Fruit fly (Drosophila melanogaster) whole organism, embryonic: Measurements from ENCODE around the gene CG42820.

Experiments used
- Atf-2 ChIP-seq: fragments of 200-800 bp; sonication (Bioruptor generic); optimal IDR thresholded peaks from 2 replicates; lab custom pipeline; 2016; ENCODE audit warnings: missing biosample characterization, missing genetic modification characterization
- Awh ChIP-seq: fragments of 200-800 bp; sonication (Bioruptor generic); IDR thresholded peaks from 2 replicates; pipeline ENCODE4, ENCODE4 v1.3.6; 2022; ENCODE audit warnings: missing biosample characterization, missing genetic modification characterization
- CG11398 ChIP-seq: fragments of 200-800 bp; sonication (Bioruptor generic); optimal IDR thresholded peaks from 2 replicates; lab custom pipeline; 2016; ENCODE audit warnings: missing biosample characterization, missing genetic modification characterization
- CG11456 ChIP-seq: fragments of 200-800 bp; sonication (Bioruptor generic); IDR thresholded peaks from 3 replicates; pipeline ENCODE4 v1.3.6; 2022; ENCODE audit warnings: missing biosample characterization, missing genetic modification characterization
- CG12155 ChIP-seq: fragments of 200-800 bp; sonication (Bioruptor generic); optimal IDR thresholded peaks from 3 replicates; lab custom pipeline; 2016; ENCODE audit warnings: missing biosample characterization, missing genetic modification characterization
- CG13894 ChIP-seq: fragments of 200-800 bp; sonication (Bioruptor generic); optimal IDR thresholded peaks from 3 replicates; lab custom pipeline; 2018; ENCODE audit warnings: missing biosample characterization, mild to moderate bottlenecking, missing genetic modification characterization, moderate library complexity
- CG18476 ChIP-seq: fragments of 200-800 bp; sonication (Bioruptor generic); optimal IDR thresholded peaks from 2 replicates; lab custom pipeline; 2016; ENCODE audit warnings: missing biosample characterization, mild to moderate bottlenecking, missing genetic modification characterization
- CG2116 ChIP-seq: fragments of 200-800 bp; sonication (Bioruptor generic); optimal IDR thresholded peaks from 3 replicates; lab custom pipeline; 2018; ENCODE audit warnings: missing biosample characterization, mild to moderate bottlenecking, missing genetic modification characterization
- CG30403 ChIP-seq: fragments of 200-800 bp; sonication (Bioruptor generic); optimal IDR thresholded peaks from 3 replicates; lab custom pipeline; 2016; ENCODE audit warnings: missing biosample characterization, missing genetic modification characterization
- CG31388 ChIP-seq: fragments of 200-800 bp; sonication (Bioruptor generic); optimal IDR thresholded peaks from 2 replicates; lab custom pipeline; 2016; ENCODE audit warnings: missing biosample characterization, missing genetic modification characterization
- CG3163 ChIP-seq: fragments of 200-800 bp; sonication (Bioruptor generic); optimal IDR thresholded peaks from 3 replicates; lab custom pipeline; 2016; ENCODE audit warnings: missing biosample characterization, missing genetic modification characterization
- CG3726 ChIP-seq: fragments of 200-800 bp; sonication (Bioruptor generic); IDR thresholded peaks from 3 replicates; pipeline ENCODE4, ENCODE4 v1.3.6; 2022; ENCODE audit warnings: missing biosample characterization, missing genetic modification characterization
- CG3995 ChIP-seq: fragments of 200-800 bp; sonication (Bioruptor generic); optimal IDR thresholded peaks from 3 replicates; lab custom pipeline; 2016; ENCODE audit warnings: missing biosample characterization, missing genetic modification characterization
- CG43689 ChIP-seq: fragments of 200-800 bp; sonication (Bioruptor generic); IDR thresholded peaks from 2 replicates; pipeline ENCODE4 v1.3.6; 2022; ENCODE audit warnings: missing biosample characterization, missing genetic modification characterization
- CG7839 ChIP-seq: fragments of 200-800 bp; sonication (Bioruptor generic); optimal IDR thresholded peaks from 3 replicates; lab custom pipeline; 2018; ENCODE audit warnings: missing biosample characterization, mild to moderate bottlenecking, missing genetic modification characterization, moderate library complexity
- CG7928 ChIP-seq: fragments of 200-800 bp; sonication (Bioruptor generic); optimal IDR thresholded peaks from 2 replicates; lab custom pipeline; 2017; ENCODE audit warnings: missing biosample characterization, mild to moderate bottlenecking, missing genetic modification characterization
- CTCF ChIP-seq: fragments of 200-800 bp; sonication (Bioruptor generic); optimal IDR thresholded peaks from 2 replicates; lab custom pipeline; 2017; ENCODE audit warnings: missing biosample characterization, mild to moderate bottlenecking, missing genetic modification characterization, moderate library complexity
- CoRest ChIP-seq: fragments of 200-800 bp; sonication (Bioruptor generic); optimal IDR thresholded peaks from 3 replicates; lab custom pipeline; 2018; ENCODE audit warnings: missing biosample characterization, mild to moderate bottlenecking, missing genetic modification characterization, moderate library complexity
- Dek ChIP-seq: fragments of 200-800 bp; sonication (Bioruptor generic); optimal IDR thresholded peaks from 3 replicates; lab custom pipeline; 2019; ENCODE audit warnings: missing biosample characterization, mild to moderate bottlenecking, missing genetic modification characterization, moderate library complexity
- Ets65A ChIP-seq: fragments of 200-800 bp; sonication (Bioruptor generic); peaks from one replicate; lab custom pipeline; 2016; ENCODE audit warnings: missing biosample characterization, missing genetic modification characterization
- HLH4C ChIP-seq: fragments of 200-800 bp; sonication (Bioruptor generic); IDR thresholded peaks from 3 replicates; pipeline ENCODE4 v1.3.6; 2022; ENCODE audit warnings: missing biosample characterization, missing genetic modification characterization; ENCODE audit not compliant: partially characterized antibody
- Lim3 ChIP-seq: fragments of 200-800 bp; sonication (Bioruptor generic); IDR thresholded peaks from 2 replicates; pipeline ENCODE4 v1.3.6; 2022; ENCODE audit warnings: missing biosample characterization, missing genetic modification characterization
- MTF-1 ChIP-seq: fragments of 200-800 bp; sonication (Bioruptor generic); optimal IDR thresholded peaks from 2 replicates; lab custom pipeline; 2018; ENCODE audit warnings: missing biosample characterization, mild to moderate bottlenecking, missing genetic modification characterization, borderline replicate concordance
- Max ChIP-seq: fragments of 200-800 bp; sonication (Bioruptor generic); optimal IDR thresholded peaks from 2 replicates; lab custom pipeline; 2016; ENCODE audit warnings: missing biosample characterization, mild to moderate bottlenecking, missing genetic modification characterization
- Med ChIP-seq: fragments of 200-800 bp; sonication (Bioruptor generic); peaks from one replicate; lab custom pipeline; 2016; ENCODE audit warnings: missing biosample characterization, missing genetic modification characterization, mild to moderate bottlenecking, inconsistent platforms, moderate library complexity
- Myb ChIP-seq: fragments of 200-800 bp; sonication (Bioruptor generic); optimal IDR thresholded peaks from 2 replicates; lab custom pipeline; 2016; ENCODE audit warnings: missing biosample characterization, missing genetic modification characterization
- Neu2 ChIP-seq: fragments of 200-800 bp; sonication (Bioruptor generic); optimal IDR thresholded peaks from 3 replicates; lab custom pipeline; 2016; ENCODE audit warnings: missing biosample characterization, missing genetic modification characterization, borderline replicate concordance
- Six4 ChIP-seq: fragments of 200-800 bp; sonication (Bioruptor generic); optimal IDR thresholded peaks from 2 replicates; lab custom pipeline; 2016; ENCODE audit warnings: missing biosample characterization, missing genetic modification characterization
- Spps ChIP-seq: fragments of 200-800 bp; sonication (Bioruptor generic); optimal IDR thresholded peaks from 2 replicates; lab custom pipeline; 2018; ENCODE audit warnings: missing biosample characterization, mild to moderate bottlenecking, missing genetic modification characterization
- TFAM ChIP-seq: fragments of 200-800 bp; sonication (Bioruptor generic); optimal IDR thresholded peaks from 2 replicates; lab custom pipeline; 2017; ENCODE audit warnings: missing biosample characterization, missing genetic modification characterization, inconsistent platforms
- Vsx1 ChIP-seq: fragments of 200-800 bp; sonication (Bioruptor generic); optimal IDR thresholded peaks from 2 replicates; lab custom pipeline; 2017; ENCODE audit warnings: missing biosample characterization, mild to moderate bottlenecking, missing genetic modification characterization, missing genetic modification reagents
- ato ChIP-seq: fragments of 200-800 bp; sonication (Bioruptor generic); IDR thresholded peaks from 2 replicates; pipeline ENCODE4 v1.3.6; 2022; ENCODE audit warnings: missing biosample characterization, missing genetic modification characterization; ENCODE audit not compliant: partially characterized antibody
- bab2 ChIP-seq: fragments of 200-800 bp; sonication (Bioruptor generic); optimal IDR thresholded peaks from 2 replicates; lab custom pipeline; 2016; ENCODE audit warnings: missing biosample characterization, missing genetic modification characterization
- chm ChIP-seq: fragments of 200-800 bp; sonication (Bioruptor generic); IDR thresholded peaks from 2 replicates; pipeline ENCODE4 v1.3.6; 2022; ENCODE audit warnings: missing biosample characterization, missing genetic modification characterization
- dysf ChIP-seq: fragments of 200-800 bp; sonication (Bioruptor generic); IDR thresholded peaks from 3 replicates; pipeline ENCODE4 v1.3.6; 2022; ENCODE audit warnings: missing biosample characterization, missing genetic modification characterization
- emc ChIP-seq: fragments of 200-800 bp; sonication (Bioruptor generic); optimal IDR thresholded peaks from 2 replicates; lab custom pipeline; 2016; ENCODE audit warnings: missing biosample characterization, missing genetic modification characterization
- gsb-n ChIP-seq: fragments of 200-800 bp; sonication (Bioruptor generic); optimal IDR thresholded peaks from 3 replicates; lab custom pipeline; 2018; ENCODE audit warnings: missing biosample characterization, mild to moderate bottlenecking, missing genetic modification characterization
- knrl ChIP-seq: fragments of 200-800 bp; sonication (Bioruptor generic); IDR thresholded peaks from 3 replicates; pipeline ENCODE4 v1.3.6; 2022; ENCODE audit warnings: missing biosample characterization, missing genetic modification characterization; ENCODE audit not compliant: partially characterized antibody
- lab ChIP-seq: fragments of 200-800 bp; sonication (Bioruptor generic); optimal IDR thresholded peaks from 3 replicates; lab custom pipeline; 2017; ENCODE audit warnings: missing biosample characterization, missing genetic modification characterization, mild to moderate bottlenecking, moderate library complexity, missing genetic modification reagents
- lbe ChIP-seq: fragments of 200-800 bp; sonication (Bioruptor generic); optimal IDR thresholded peaks from 2 replicates; lab custom pipeline; 2016; ENCODE audit warnings: missing biosample characterization, mild to moderate bottlenecking, missing genetic modification characterization
- pita ChIP-seq: fragments of 200-800 bp; sonication (Bioruptor generic); optimal IDR thresholded peaks from 2 replicates; lab custom pipeline; 2017; ENCODE audit warnings: missing biosample characterization, mild to moderate bottlenecking, missing genetic modification characterization
- pzg ChIP-seq: fragments of 200-800 bp; sonication (Bioruptor generic); optimal IDR thresholded peaks from 3 replicates; lab custom pipeline; 2018; ENCODE audit warnings: missing biosample characterization, mild to moderate bottlenecking, missing genetic modification characterization, moderate library complexity
- repo ChIP-seq: fragments of 200-800 bp; sonication (Bioruptor generic); optimal IDR thresholded peaks from 2 replicates; lab custom pipeline; 2016; ENCODE audit warnings: missing biosample characterization, missing genetic modification characterization
- rib ChIP-seq: fragments of 200-800 bp; sonication (Bioruptor generic); IDR thresholded peaks from 2 replicates; pipeline ENCODE4 v1.3.6; 2022; ENCODE audit warnings: missing biosample characterization, missing genetic modification characterization
- row ChIP-seq: fragments of 200-800 bp; sonication (Bioruptor generic); IDR thresholded peaks from 3 replicates; pipeline ENCODE4 v1.3.6; 2022; ENCODE audit warnings: missing biosample characterization, missing genetic modification characterization
- sisA ChIP-seq: fragments of 200-800 bp; sonication (Bioruptor generic); IDR thresholded peaks from 2 replicates; pipeline ENCODE4 v1.3.6; 2022; ENCODE audit warnings: missing biosample characterization, missing genetic modification characterization
- tll ChIP-seq, 2 experiments: fragments of 200-800 bp in 1 of 2; fragments of >200 bp in 1 of 2; sonication (Bioruptor generic) in 1 of 2; optimal IDR thresholded peaks; 2 replicates each; lab custom pipeline; 2017 to 2019; ENCODE audit warnings: missing biosample characterization in 2 of 2, missing genetic modification characterization in 2 of 2, mild to moderate bottlenecking in 1 of 2, moderate library complexity in 1 of 2
- tup ChIP-seq: fragments of 200-800 bp; sonication (Bioruptor generic); optimal IDR thresholded peaks from 2 replicates; lab custom pipeline; 2016; ENCODE audit warnings: missing biosample characterization, mild to moderate bottlenecking, missing genetic modification characterization, moderate library complexity
- zfh2 ChIP-seq: fragments of 200-800 bp; sonication (Bioruptor generic); optimal IDR thresholded peaks from 2 replicates; lab custom pipeline; 2016; ENCODE audit warnings: missing biosample characterization, missing genetic modification characterization

CG42820 gene

dm6 chr2L:8365701-8366643 lies 26.2 kb downstream of the CG42820 start, which contains the start of gene Pp2A-29B (continued):
- no peak for TF ChIP-seq TFAM
- TF ChIP-seq Vsx1: peak; percentile 64
- TF ChIP-seq CG11398 (GFP tag; lab: Kevin White, UChicago): no peak
- peak; percentile 21 for TF ChIP-seq CTCF (GFP tag; lab: Kevin White, UChicago)
- TF ChIP-seq Neu2 (GFP tag; lab: Kevin White, UChicago): no peak
- no peak for TF ChIP-seq Atf-2 (GFP tag; lab: Kevin White, UChicago)
- TF ChIP-seq CG3726: no peak
- TF ChIP-seq HLH4C: peak; percentile 99
- TF ChIP-seq CG13894: no peak
- peak; percentile 95 for TF ChIP-seq ato (GFP tag; lab: Robert Waterston, UW)
- no peak for TF ChIP-seq pita (GFP tag; lab: Kevin White, UChicago)
- TF ChIP-seq zfh2: peak; percentile 29
- peak; percentile 19 for TF ChIP-seq CG30403
- no peak for TF ChIP-seq tup
- peak; percentile 15 for TF ChIP-seq lab
- no peak for TF ChIP-seq CG31388 (GFP tag; lab: Kevin White, UChicago)
- TF ChIP-seq Awh (GFP tag; lab: Robert Waterston, UW): no peak
- no peak for TF ChIP-seq CG3163 (GFP tag; lab: Kevin White, UChicago)
- peak; percentile 41 for TF ChIP-seq lbe (GFP tag; lab: Kevin White, UChicago)
- TF ChIP-seq chm (GFP tag; lab: Robert Waterston, UW): no peak
- TF ChIP-seq knrl (GFP tag; lab: Robert Waterston, UW): peak; percentile 100
- no peak for TF ChIP-seq Lim3 (GFP tag; lab: Robert Waterston, UW)
- TF ChIP-seq Ets65A (GFP tag; lab: Kevin White, UChicago): no peak
- peak; percentile 16 for TF ChIP-seq CG12155 (GFP tag; lab: Kevin White, UChicago)
- TF ChIP-seq Med: peak; percentile 57
- peak; percentile 96 for TF ChIP-seq CG3995 (GFP tag; lab: Kevin White, UChicago)
- no peak for TF ChIP-seq CG11456 (GFP tag; lab: Robert Waterston, UW)
- no peak for TF ChIP-seq CG7928 (GFP tag; lab: Kevin White, UChicago)
- peak; percentile 64 for TF ChIP-seq pzg (GFP tag; lab: Kevin White, UChicago)
- TF ChIP-seq CoRest (tag; lab: Kevin White, UChicago): peak; percentile 66
- TF ChIP-seq emc (GFP tag; lab: Kevin White, UChicago): no peak
- TF ChIP-seq CG7839 (tag; lab: Kevin White, UChicago): peak; percentile 25
- TF ChIP-seq repo: no peak
- TF ChIP-seq CG18476 (GFP tag; lab: Kevin White, UChicago): peak; percentile 15
- TF ChIP-seq CG43689 (GFP tag; lab: Robert Waterston, UW): no peak
- no peak for TF ChIP-seq rib (GFP tag; lab: Robert Waterston, UW)
- TF ChIP-seq bab2: no peak
- no peak for TF ChIP-seq sisA (GFP tag; lab: Robert Waterston, UW)
- no peak for TF ChIP-seq tll (GFP tag; optimal IDR thresholded peaks at IDR 0.05; lab: Kevin White, UChicago)
- TF ChIP-seq Myb (GFP tag; lab: Kevin White, UChicago): no peak
- peak; percentile 85 for TF ChIP-seq row (GFP tag; lab: Robert Waterston, UW)
- TF ChIP-seq MTF-1 (GFP tag; lab: Kevin White, UChicago): no peak
- no peak for TF ChIP-seq Six4 (GFP tag; lab: Kevin White, UChicago)
- TF ChIP-seq CG2116 (GFP tag; lab: Kevin White, UChicago): peak; percentile 91
- no peak for TF ChIP-seq dysf (GFP tag; lab: Robert Waterston, UW)
- TF ChIP-seq Max (GFP tag; lab: Kevin White, UChicago): peak; percentile 23
- TF ChIP-seq gsb-n (tag; lab: Kevin White, UChicago): no peak
- no peak for TF ChIP-seq Spps (tag; lab: Kevin White, UChicago)
- TF ChIP-seq Dek: peak; percentile 12
